Worm (Caenorhabditis elegans) whole organism, L1 larva: ENCODE results near the gene oac-56.
A peak's percentile ranks its signal among the peaks of the same experiment; 100 is the strongest.
"Not testable (repeated sequence)": the region's sequence is repeated elsewhere in the genome, so short reads cannot be mapped to it uniquely, and the experiment has no call there.

Experiments
- F16B12.6 ChIP-seq: fragments of 150-350 bp; optimal IDR thresholded peaks from 2 replicates; lab custom pipeline; 2014; ENCODE audit warnings: missing biosample characterization, missing genetic modification characterization
- aha-1 ChIP-seq: fragments of 150-350 bp; optimal IDR thresholded peaks from 2 replicates; lab custom pipeline; 2014; ENCODE audit warnings: missing biosample characterization, missing genetic modification characterization
- blmp-1 ChIP-seq: fragments of 150-350 bp; optimal IDR thresholded peaks from 2 replicates; lab custom pipeline; 2014; ENCODE audit warnings: missing biosample characterization, missing genetic modification characterization
- ceh-63 ChIP-seq: fragments of 200-800 bp; sonication (Bioruptor generic); optimal IDR thresholded peaks from 2 replicates; lab custom pipeline; 2018; ENCODE audit warnings: mild to moderate bottlenecking, missing genetic modification characterization, missing compliant biosample characterization
- ceh-82 ChIP-seq, 3 experiments: fragments of 150-350 bp in 1 of 3; sonication (generic microtip) in 2 of 3; optimal IDR thresholded peaks; 2 replicates each; lab custom pipeline; 2014 to 2017; ENCODE audit warnings: missing biosample characterization in 3 of 3, missing genetic modification characterization in 3 of 3
- ceh-88 ChIP-seq: fragments of 200-800 bp; sonication (Bioruptor generic); IDR thresholded peaks from 2 replicates; pipeline ENCODE4 v1.3.6; 2022; ENCODE audit warnings: missing genetic modification characterization, missing compliant biosample characterization
- ces-1 ChIP-seq: fragments of 150-350 bp; optimal IDR thresholded peaks from 2 replicates; lab custom pipeline; 2014; ENCODE audit warnings: missing biosample characterization, missing genetic modification reagents, missing genetic modification characterization
- dpl-1 ChIP-seq, 3 experiments: fragments of 150-350 bp in 2 of 3; sonication (generic microtip) in 1 of 3; optimal IDR thresholded peaks; 2 replicates each; lab custom pipeline; 2014 to 2017; ENCODE audit warnings: missing biosample characterization in 3 of 3, missing genetic modification characterization in 3 of 3, missing genetic modification reagents in 3 of 3
- efl-1 ChIP-seq, 4 experiments: fragments of 150-350 bp; optimal IDR thresholded peaks in 3 of 4; peaks in 1 of 4; 1 replicate in 1 of 4; 2 replicates in 3 of 4; lab custom pipeline; 2014; ENCODE audit warnings: missing biosample characterization in 2 of 4, missing genetic modification characterization in 2 of 4, missing genetic modification reagents in 2 of 4
- efl-3 ChIP-seq: fragments of 200-800 bp; sonication (Bioruptor generic); optimal IDR thresholded peaks from 2 replicates; lab custom pipeline; 2018; ENCODE audit warnings: mild to moderate bottlenecking, missing genetic modification characterization, missing compliant biosample characterization
- egl-27 ChIP-seq, 2 experiments: fragments of 150-350 bp in 1 of 2; sonication (generic microtip); optimal IDR thresholded peaks; 3 replicates each; lab custom pipeline; 2017 to 2018; ENCODE audit warnings: missing biosample characterization in 2 of 2, missing genetic modification characterization in 2 of 2, missing genetic modification reagents in 2 of 2
- fkh-10 ChIP-seq: sonication (generic microtip); optimal IDR thresholded peaks from 2 replicates; lab custom pipeline; 2017; ENCODE audit warnings: missing biosample characterization, missing genetic modification reagents, missing genetic modification characterization
- fkh-4 ChIP-seq: sonication (generic microtip); optimal IDR thresholded peaks from 2 replicates; lab custom pipeline; 2016; ENCODE audit warnings: missing compliant biosample characterization, missing genetic modification characterization, borderline replicate concordance
- fkh-8 ChIP-seq: sonication (generic microtip); optimal IDR thresholded peaks from 2 replicates; lab custom pipeline; 2016; ENCODE audit warnings: mild to moderate bottlenecking, missing genetic modification characterization, missing compliant biosample characterization
- grh-1 ChIP-seq: fragments of 200-800 bp; sonication (Bioruptor generic); IDR thresholded peaks from 2 replicates; pipeline ENCODE4 v1.3.6; 2022; ENCODE audit warnings: missing genetic modification reagents, missing genetic modification characterization, missing compliant biosample characterization
- hlh-17 ChIP-seq: fragments of 200-800 bp; sonication (Bioruptor generic); optimal IDR thresholded peaks from 2 replicates; lab custom pipeline; 2018; ENCODE audit warnings: missing genetic modification characterization, mild to moderate bottlenecking, missing compliant biosample characterization, moderate library complexity, borderline replicate concordance
- hlh-4 ChIP-seq: sonication (generic microtip); optimal IDR thresholded peaks from 2 replicates; lab custom pipeline; 2016; ENCODE audit warnings: mild to moderate bottlenecking, missing genetic modification characterization, missing compliant biosample characterization
- hpl-2 ChIP-seq: fragments of 150-350 bp; optimal IDR thresholded peaks from 2 replicates; lab custom pipeline; 2014; ENCODE audit warnings: missing biosample characterization, missing genetic modification reagents, missing genetic modification characterization
- irx-1 ChIP-seq: sonication (generic microtip); optimal IDR thresholded peaks from 2 replicates; lab custom pipeline; 2016; ENCODE audit warnings: missing genetic modification characterization, missing compliant biosample characterization
- isw-1 ChIP-seq: fragments of 200-800 bp; sonication (Bioruptor generic); IDR thresholded peaks from 2 replicates; pipeline ENCODE4 v1.3.6; 2022; ENCODE audit warnings: missing genetic modification characterization, missing compliant biosample characterization
- jun-1 ChIP-seq: fragments of 150-350 bp; optimal IDR thresholded peaks from 2 replicates; lab custom pipeline; 2014; ENCODE audit warnings: missing biosample characterization, missing genetic modification reagents, missing genetic modification characterization
- lin-14 ChIP-seq: fragments of 200-800 bp; sonication (Bioruptor generic); optimal IDR thresholded peaks from 2 replicates; lab custom pipeline; 2018; ENCODE audit warnings: mild to moderate bottlenecking, missing genetic modification characterization, moderate library complexity, missing compliant biosample characterization
- lin-15B ChIP-seq: fragments of 150-350 bp; sonication (generic microtip); optimal IDR thresholded peaks from 3 replicates; lab custom pipeline; 2014; ENCODE audit warnings: missing biosample characterization, missing genetic modification characterization
- lin-35 ChIP-seq, 2 experiments: fragments of 150-350 bp; optimal IDR thresholded peaks; 2 replicates each; lab custom pipeline; 2014; ENCODE audit warnings: missing biosample characterization in 2 of 2, missing genetic modification characterization in 2 of 2, missing genetic modification reagents in 2 of 2
- lin-39 ChIP-seq: fragments of 150-350 bp; optimal IDR thresholded peaks from 2 replicates; lab custom pipeline; 2014; ENCODE audit warnings: missing biosample characterization, missing genetic modification reagents, missing genetic modification characterization
- lir-3 ChIP-seq: sonication (generic microtip); optimal IDR thresholded peaks from 2 replicates; lab custom pipeline; 2016; ENCODE audit warnings: mild to moderate bottlenecking, missing genetic modification characterization, moderate library complexity, missing compliant biosample characterization; ENCODE audit not compliant: poor library complexity
- mdl-1 ChIP-seq, 2 experiments: fragments of 150-350 bp; optimal IDR thresholded peaks; 2 replicates each; lab custom pipeline; 2014 to 2017; ENCODE audit warnings: missing biosample characterization in 2 of 2, missing genetic modification characterization in 2 of 2, inconsistent platforms in 1 of 2
- nhr-11 ChIP-seq: fragments of 150-350 bp; optimal IDR thresholded peaks from 2 replicates; lab custom pipeline; 2014; ENCODE audit warnings: missing biosample characterization, missing genetic modification characterization
- nhr-12 ChIP-seq: sonication (generic microtip); optimal IDR thresholded peaks from 2 replicates; lab custom pipeline; 2017; ENCODE audit warnings: missing biosample characterization, missing genetic modification characterization
- nhr-19 ChIP-seq: fragments of 200-800 bp; sonication (Bioruptor generic); conservative IDR thresholded peaks from 2 replicates; pipeline ENCODE4 v1.3.6; 2022; ENCODE audit warnings: missing genetic modification characterization, missing compliant biosample characterization
- nhr-20 ChIP-seq: sonication (generic microtip); optimal IDR thresholded peaks from 2 replicates; lab custom pipeline; 2016; ENCODE audit warnings: mild to moderate bottlenecking, missing genetic modification characterization, missing compliant biosample characterization
- nhr-237 ChIP-seq: fragments of 150-350 bp; optimal IDR thresholded peaks from 2 replicates; lab custom pipeline; 2014; ENCODE audit warnings: missing biosample characterization, missing genetic modification characterization
- nhr-28 ChIP-seq: fragments of 150-350 bp; optimal IDR thresholded peaks from 2 replicates; lab custom pipeline; 2014; ENCODE audit warnings: missing biosample characterization, missing genetic modification characterization
- nhr-71 ChIP-seq: sonication (generic microtip); optimal IDR thresholded peaks from 2 replicates; lab custom pipeline; 2016; ENCODE audit warnings: mild to moderate bottlenecking, missing genetic modification characterization, moderate library complexity, missing compliant biosample characterization
- nhr-84 ChIP-seq: sonication (generic microtip); optimal IDR thresholded peaks from 2 replicates; lab custom pipeline; 2017; ENCODE audit warnings: missing biosample characterization, missing genetic modification characterization
- nhr-85 ChIP-seq: sonication (generic microtip); peaks from one replicate; lab custom pipeline; 2016; ENCODE audit warnings: missing genetic modification characterization, inconsistent platforms, missing compliant biosample characterization
- nhr-90 ChIP-seq: sonication (generic microtip); optimal IDR thresholded peaks from 2 replicates; lab custom pipeline; 2016; ENCODE audit warnings: mild to moderate bottlenecking, missing genetic modification characterization, missing compliant biosample characterization; ENCODE audit not compliant: poor library complexity
- pqm-1 ChIP-seq: sonication (generic microtip); optimal IDR thresholded peaks from 3 replicates; lab custom pipeline; 2017; ENCODE audit warnings: missing biosample characterization, missing genetic modification characterization
- snpc-4 ChIP-seq: fragments of 150-350 bp; optimal IDR thresholded peaks from 2 replicates; lab custom pipeline; 2014; ENCODE audit warnings: missing biosample characterization, missing genetic modification characterization
- snu-23 ChIP-seq: sonication (generic microtip); optimal IDR thresholded peaks from 2 replicates; lab custom pipeline; 2016; ENCODE audit warnings: missing genetic modification characterization, missing compliant biosample characterization
- tbx-2 ChIP-seq: sonication (generic microtip); optimal IDR thresholded peaks from 2 replicates; lab custom pipeline; 2016; ENCODE audit warnings: missing genetic modification characterization, missing compliant biosample characterization
- unc-62 ChIP-seq: fragments of 150-350 bp; optimal IDR thresholded peaks from 2 replicates; lab custom pipeline; 2014; ENCODE audit warnings: missing biosample characterization, missing genetic modification reagents, missing genetic modification characterization
- unc-98 ChIP-seq: fragments of 200-800 bp; sonication (Bioruptor generic); IDR thresholded peaks from 2 replicates; pipeline ENCODE4 v1.3.6; 2022; ENCODE audit warnings: missing genetic modification characterization, missing compliant biosample characterization
- vab-15 ChIP-seq: sonication (generic microtip); optimal IDR thresholded peaks from 2 replicates; lab custom pipeline; 2017; ENCODE audit warnings: missing genotype, mild to moderate bottlenecking, missing genetic modification characterization, missing compliant biosample characterization
- xbp-1 ChIP-seq: sonication (generic microtip); optimal IDR thresholded peaks from 2 replicates; lab custom pipeline; 2016; ENCODE audit warnings: missing genetic modification characterization, missing compliant biosample characterization
- zip-4 ChIP-seq: fragments of 200-800 bp; sonication (Bioruptor generic); optimal IDR thresholded peaks from 2 replicates; lab custom pipeline; 2018; ENCODE audit warnings: mild to moderate bottlenecking, missing genetic modification characterization, moderate library complexity, missing compliant biosample characterization
- ztf-11 ChIP-seq, 2 experiments: sonication (generic microtip); optimal IDR thresholded peaks; 2 replicates each; lab custom pipeline; 2016 to 2017; ENCODE audit warnings: missing genetic modification characterization in 2 of 2, missing biosample characterization in 1 of 2, missing compliant biosample characterization in 1 of 2

Gene oac-56

DNA sequence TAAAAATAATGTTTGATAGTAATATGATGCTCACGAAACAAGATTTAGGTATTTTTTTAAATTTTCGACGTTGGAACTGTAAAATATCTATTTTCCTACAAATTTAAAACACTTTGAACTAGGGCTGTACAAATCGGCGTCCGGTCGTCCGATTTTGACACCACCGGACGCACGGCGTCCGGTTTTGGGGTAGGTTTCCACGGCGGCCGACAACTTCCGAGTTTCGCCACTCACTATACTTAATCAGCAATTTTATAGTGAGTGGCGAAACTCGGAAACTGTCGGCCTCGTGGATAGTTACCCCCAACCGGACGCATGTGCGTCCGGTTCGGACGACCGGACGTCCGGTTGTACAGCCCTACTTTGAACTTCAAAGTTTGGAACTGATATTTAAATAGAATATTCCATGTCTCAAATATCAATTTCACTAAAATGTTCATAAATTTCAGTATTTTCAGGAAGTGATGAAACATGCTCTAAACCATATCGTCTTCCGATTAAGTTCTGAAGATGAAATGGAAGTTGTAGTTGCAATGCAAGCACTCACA is 26.8 kb upstream of the oac-56 start:
- TF ChIP-seq lin-39 (tag; lab: Kevin White, UChicago) = no peak
- TF ChIP-seq pqm-1 (tag; lab: Kevin White, UChicago) = no peak
- no peak for TF ChIP-seq grh-1
- TF ChIP-seq tbx-2 = no peak
- no peak for TF ChIP-seq lin-15B (tag; lab: Kevin White, UChicago)
- no peak for TF ChIP-seq lin-35 (GFP tag; optimal IDR thresholded peaks at IDR 0.05; lab: Kevin White, UChicago)
- no peak for TF ChIP-seq blmp-1 (tag; lab: Kevin White, UChicago)
- no peak for TF ChIP-seq nhr-85 (tag; lab: Kevin White, UChicago)
- no peak for TF ChIP-seq ceh-88 (GFP tag; lab: Robert Waterston, UW)
- TF ChIP-seq jun-1 = no peak
- TF ChIP-seq fkh-8 (tag; lab: Kevin White, UChicago) = no peak
- no peak for TF ChIP-seq lin-14 (GFP tag; lab: Kevin White, UChicago)
- TF ChIP-seq unc-62 (GFP tag; lab: Kevin White, UChicago) = no peak
- no peak for TF ChIP-seq efl-1 (optimal IDR thresholded peaks at IDR 0.05; lab: Kevin White, UChicago)
- no peak for TF ChIP-seq efl-1 (GFP tag; optimal IDR thresholded peaks at IDR 0.05 in 1 of 2; lab: Kevin White, UChicago)
- TF ChIP-seq vab-15 (tag; lab: Kevin White, UChicago) = no peak
- TF ChIP-seq irx-1 (tag; lab: Kevin White, UChicago) = no peak
- TF ChIP-seq fkh-10 (GFP tag; lab: Kevin White, UChicago) = no peak
- TF ChIP-seq nhr-19 (GFP tag; lab: Robert Waterston, UW) = no peak
- no peak for TF ChIP-seq ceh-63 (GFP tag; lab: Kevin White, UChicago)

- not testable (repeated sequence) for TF ChIP-seq nhr-71 (tag; lab: Kevin White, UChicago); unc-98 (GFP tag; lab: Robert Waterston, UW); hlh-4 (tag; lab: Kevin White, UChicago)
Measured at ce11 chrIV:14373814-14374213, 23.3 kb upstream of the oac-56 start, which contains the start of gene Y67A10A.7. TSS of gene Y67A10A.7 (plus strand) at chrIV:14374114.

- TF ChIP-seq nhr-84 (tag; lab: Kevin White, UChicago) (no peak), efl-3 (GFP tag; lab: Kevin White, UChicago) (no peak), ztf-11 (tag; optimal IDR thresholded peaks at IDR 0.05; lab: Kevin White, UChicago) (no peak), ceh-63 (GFP tag; lab: Kevin White, UChicago) (no peak), nhr-237 (tag; lab: Kevin White, UChicago) (no peak), aha-1 (tag; lab: Kevin White, UChicago) (no peak), hlh-17 (GFP tag; lab: Kevin White, UChicago) (no peak), nhr-28 (tag; lab: Kevin White, UChicago) (no peak), nhr-12 (no peak), lir-3 (tag; lab: Kevin White, UChicago) (no peak), snu-23 (GFP tag; lab: Kevin White, UChicago) (peak; percentile 49), F16B12.6 (tag; lab: Kevin White, UChicago) (no peak), ceh-88 (GFP tag; lab: Robert Waterston, UW) (no peak), fkh-8 (tag; lab: Kevin White, UChicago) (peak; percentile 78), nhr-20 (tag; lab: Kevin White, UChicago) (no peak), snpc-4 (tag; lab: Kevin White, UChicago) (no peak), hpl-2 (GFP tag; lab: Kevin White, UChicago) (no peak), egl-27 (tag; optimal IDR thresholded peaks at IDR 0.05; lab: Kevin White, UChicago) (no peak), nhr-90 (no peak), zip-4 (GFP tag; lab: Kevin White, UChicago) (no peak), ces-1 (GFP tag; lab: Kevin White, UChicago) (no peak), fkh-4 (tag; lab: Kevin White, UChicago) (no peak), dpl-1 (GFP tag; optimal IDR thresholded peaks at IDR 0.05; lab: Kevin White, UChicago) (peak in 1 of 3 experiments; percentile 25), irx-1 (tag; lab: Kevin White, UChicago) (no peak), lin-15B (tag; lab: Kevin White, UChicago) (no peak), nhr-85 (tag; lab: Kevin White, UChicago) (no peak), ceh-82 (tag; optimal IDR thresholded peaks at IDR 0.05; lab: Kevin White, UChicago) (peak; percentile 6 to 73 (median 32)), lin-35 (GFP tag; optimal IDR thresholded peaks at IDR 0.05; lab: Kevin White, UChicago) (peak in 1 of 2 experiments; percentile 29), xbp-1 (tag; lab: Kevin White, UChicago) (peak; percentile 47), nhr-11 (tag; lab: Kevin White, UChicago) (no peak), nhr-19 (GFP tag; lab: Robert Waterston, UW) (no peak), isw-1 (peak; percentile 36), mdl-1 (tag; optimal IDR thresholded peaks at IDR 0.05; lab: Kevin White, UChicago) (no peak)
Measured at ce11 chrIV:14371639-14372038, 21.1 kb upstream of the oac-56 start.
